Fruit fly (Drosophila melanogaster) whole organism, embryonic: Measurements from ENCODE around the gene Adck5.

Experiments used
- Ada2b ChIP-seq: fragments of 200-800 bp; sonication (Bioruptor generic); IDR thresholded peaks from 2 replicates; pipeline ENCODE4 v1.3.6; 2022; ENCODE audit warnings: missing biosample characterization, missing genetic modification characterization
- CG10321 ChIP-seq: fragments of 200-800 bp; sonication (Bioruptor generic); IDR thresholded peaks from 2 replicates; pipeline ENCODE4 v1.3.6; 2022; ENCODE audit warnings: missing biosample characterization, missing genetic modification characterization
- CG11093 ChIP-seq: fragments of 200-800 bp; sonication (Bioruptor generic); IDR thresholded peaks from 3 replicates; pipeline ENCODE4 v1.3.6; 2022; ENCODE audit warnings: missing biosample characterization, missing genetic modification characterization
- CG11504 ChIP-seq: fragments of 200-800 bp; sonication (Bioruptor generic); optimal IDR thresholded peaks from 3 replicates; lab custom pipeline; 2019; ENCODE audit warnings: missing biosample characterization, mild to moderate bottlenecking, missing genetic modification characterization, moderate library complexity
- CG12071 ChIP-seq: fragments of 200-800 bp; sonication (Bioruptor generic); optimal IDR thresholded peaks from 3 replicates; lab custom pipeline; 2018; ENCODE audit warnings: missing biosample characterization, mild to moderate bottlenecking, missing genetic modification characterization
- CG12391 ChIP-seq: fragments of 200-800 bp; sonication (Bioruptor generic); optimal IDR thresholded peaks from 3 replicates; lab custom pipeline; 2018; ENCODE audit warnings: missing biosample characterization, mild to moderate bottlenecking, missing genetic modification characterization, moderate library complexity
- CG13424 ChIP-seq: fragments of 200-800 bp; sonication (Bioruptor generic); optimal IDR thresholded peaks from 2 replicates; lab custom pipeline; 2019; ENCODE audit warnings: missing biosample characterization, mild to moderate bottlenecking, missing genetic modification characterization, moderate library complexity
- CG14014 ChIP-seq: fragments of 200-800 bp; sonication (Bioruptor generic); IDR thresholded peaks from 2 replicates; pipeline ENCODE4 v1.3.6; 2022; ENCODE audit warnings: missing biosample characterization, missing genetic modification characterization
- CG1603 ChIP-seq: fragments of 200-800 bp; sonication (Bioruptor generic); optimal IDR thresholded peaks from 2 replicates; lab custom pipeline; 2019; ENCODE audit warnings: missing biosample characterization, mild to moderate bottlenecking, missing genetic modification characterization, moderate library complexity
- CG2199 ChIP-seq: fragments of 200-800 bp; sonication (Bioruptor generic); IDR thresholded peaks from 3 replicates; pipeline ENCODE4 v1.3.6; 2022; ENCODE audit warnings: missing biosample characterization, missing genetic modification characterization
- CG3407 ChIP-seq: fragments of 200-800 bp; sonication (Bioruptor generic); optimal IDR thresholded peaks from 2 replicates; lab custom pipeline; 2018; ENCODE audit warnings: missing biosample characterization, mild to moderate bottlenecking, missing genetic modification characterization
- CG34422 ChIP-seq: fragments of 200-800 bp; sonication (Bioruptor generic); IDR thresholded peaks from 3 replicates; pipeline ENCODE4 v1.3.6; 2022; ENCODE audit warnings: missing biosample characterization, missing genetic modification characterization
- CG4617 ChIP-seq: fragments of 200-800 bp; sonication (Bioruptor generic); optimal IDR thresholded peaks from 3 replicates; lab custom pipeline; 2016; ENCODE audit warnings: missing biosample characterization, missing genetic modification characterization, borderline replicate concordance
- CG6791 ChIP-seq: fragments of 200-800 bp; sonication (Bioruptor generic); IDR thresholded peaks from 3 replicates; pipeline ENCODE4 v1.3.6; 2022; ENCODE audit warnings: missing biosample characterization, missing genetic modification characterization; ENCODE audit not compliant: partially characterized antibody
- CG7357 ChIP-seq: fragments of 200-800 bp; sonication (Bioruptor generic); IDR thresholded peaks from 3 replicates; pipeline ENCODE4 v1.3.6; 2022; ENCODE audit warnings: missing biosample characterization, missing genetic modification characterization
- CG7372 ChIP-seq: fragments of 200-800 bp; sonication (Bioruptor generic); IDR thresholded peaks from 2 replicates; pipeline ENCODE4 v1.3.6; 2022; ENCODE audit warnings: missing biosample characterization, missing genetic modification characterization
- CG8924 ChIP-seq: fragments of 200-800 bp; optimal IDR thresholded peaks from 3 replicates; lab custom pipeline; 2019; ENCODE audit warnings: missing biosample characterization, mild to moderate bottlenecking, missing genetic modification characterization, moderate library complexity
- CTCF ChIP-seq: fragments of 200-800 bp; sonication (Bioruptor generic); optimal IDR thresholded peaks from 2 replicates; lab custom pipeline; 2017; ENCODE audit warnings: missing biosample characterization, mild to moderate bottlenecking, missing genetic modification characterization, moderate library complexity
- CkIIα-i1 ChIP-seq: fragments of 200-800 bp; sonication (Bioruptor generic); IDR thresholded peaks from 2 replicates; pipeline ENCODE4 v1.3.6; 2022; ENCODE audit warnings: missing biosample characterization, missing genetic modification characterization
- Drgx ChIP-seq: fragments of 200-800 bp; sonication (Bioruptor generic); IDR thresholded peaks from 2 replicates; pipeline ENCODE4 v1.3.6; 2022; ENCODE audit warnings: missing biosample characterization, missing genetic modification characterization
- E2f1 ChIP-seq: fragments of 200-800 bp; sonication (Bioruptor generic); IDR thresholded peaks from 2 replicates; pipeline ENCODE4 v1.3.6; 2022; ENCODE audit warnings: missing biosample characterization, missing genetic modification characterization
- Eip74EF ChIP-seq, 2 experiments: fragments of 200-800 bp in 1 of 2; fragments of >200 bp in 1 of 2; sonication (Bioruptor generic) in 1 of 2; optimal IDR thresholded peaks; 2 replicates each; lab custom pipeline; 2017 to 2019; ENCODE audit warnings: missing biosample characterization in 2 of 2, missing genetic modification characterization in 2 of 2, mild to moderate bottlenecking in 1 of 2, moderate library complexity in 1 of 2
- Gug ChIP-seq: fragments of 200-800 bp; sonication (Bioruptor generic); IDR thresholded peaks from 4 replicates; pipeline ENCODE4 v1.3.6; 2022; ENCODE audit warnings: missing biosample characterization, missing genetic modification characterization
- Hmx ChIP-seq: fragments of 200-800 bp; sonication (Bioruptor generic); optimal IDR thresholded peaks from 2 replicates; lab custom pipeline; 2016; ENCODE audit warnings: missing biosample characterization, missing genetic modification characterization
- Lhr ChIP-seq: fragments of 200-800 bp; sonication (Bioruptor generic); optimal IDR thresholded peaks from 3 replicates; lab custom pipeline; 2017; ENCODE audit warnings: mild to moderate bottlenecking, missing biosample characterization, missing genetic modification reagents, missing genetic modification characterization
- Ptx1 ChIP-seq: fragments of 200-800 bp; sonication (Bioruptor generic); IDR thresholded peaks from 2 replicates; pipeline ENCODE4 v1.3.6; 2022; ENCODE audit warnings: missing biosample characterization, missing genetic modification characterization
- Rfx ChIP-seq: fragments of 200-800 bp; sonication (Bioruptor generic); IDR thresholded peaks from 2 replicates; pipeline ENCODE4 v1.3.6; 2022; ENCODE audit warnings: missing biosample characterization, missing genetic modification characterization
- Stat92E ChIP-seq, 3 experiments: fragments of >200 bp in 2 of 3; fragments of 200-800 bp in 1 of 3; sonication (Bioruptor generic) in 1 of 3; optimal IDR thresholded peaks; 2 replicates each; lab custom pipeline; 2017 to 2019; ENCODE audit warnings: missing biosample characterization in 3 of 3, missing genetic modification characterization in 3 of 3, mild to moderate bottlenecking in 1 of 3, moderate library complexity in 1 of 3
- Xbp1 ChIP-seq: fragments of 200-800 bp; sonication (Bioruptor generic); optimal IDR thresholded peaks from 3 replicates; lab custom pipeline; 2016; ENCODE audit warnings: missing biosample characterization, mild to moderate bottlenecking, missing genetic modification characterization
- bcd ChIP-seq: fragments of 200-800 bp; sonication (Bioruptor generic); optimal IDR thresholded peaks from 2 replicates; lab custom pipeline; 2017; ENCODE audit warnings: missing biosample characterization, mild to moderate bottlenecking, missing genetic modification characterization
- bigmax ChIP-seq: fragments of 200-800 bp; sonication (Bioruptor generic); optimal IDR thresholded peaks from 2 replicates; lab custom pipeline; 2018; ENCODE audit warnings: missing biosample characterization, mild to moderate bottlenecking, missing genetic modification characterization
- cas ChIP-seq: fragments of 200-800 bp; sonication (Bioruptor generic); IDR thresholded peaks from 2 replicates; pipeline ENCODE4 v1.3.6; 2022; ENCODE audit warnings: missing biosample characterization, missing genetic modification characterization
- chif ChIP-seq, 2 experiments: fragments of 200-800 bp; sonication (Bioruptor generic); optimal IDR thresholded peaks; 3 replicates each; lab custom pipeline; 2016; ENCODE audit warnings: missing biosample characterization in 2 of 2, missing genetic modification characterization in 2 of 2
- chn ChIP-seq: fragments of 200-800 bp; sonication (Bioruptor generic); optimal IDR thresholded peaks from 2 replicates; lab custom pipeline; 2016; ENCODE audit warnings: missing biosample characterization, missing genetic modification characterization
- dmrt11E ChIP-seq: fragments of 200-800 bp; sonication (Bioruptor generic); optimal IDR thresholded peaks from 3 replicates; lab custom pipeline; 2018; ENCODE audit warnings: missing biosample characterization, mild to moderate bottlenecking, missing genetic modification characterization, moderate library complexity
- dysf ChIP-seq: fragments of 200-800 bp; sonication (Bioruptor generic); IDR thresholded peaks from 3 replicates; pipeline ENCODE4 v1.3.6; 2022; ENCODE audit warnings: missing biosample characterization, missing genetic modification characterization
- gsb-n ChIP-seq: fragments of 200-800 bp; sonication (Bioruptor generic); optimal IDR thresholded peaks from 3 replicates; lab custom pipeline; 2018; ENCODE audit warnings: missing biosample characterization, mild to moderate bottlenecking, missing genetic modification characterization
- hkb ChIP-seq, 2 experiments: fragments of 200-800 bp in 1 of 2; fragments of >200 bp in 1 of 2; sonication (Bioruptor generic) in 1 of 2; IDR thresholded peaks in 1 of 2; optimal IDR thresholded peaks in 1 of 2; 2 replicates each; pipeline versions ENCODE4 v1.3.6 to Lab custom; 2017 to 2022; ENCODE audit warnings: missing biosample characterization in 1 of 2, missing genetic modification characterization in 1 of 2
- ind ChIP-seq: fragments of 200-800 bp; sonication (Bioruptor generic); optimal IDR thresholded peaks from 3 replicates; lab custom pipeline; 2016; ENCODE audit warnings: missing biosample characterization, missing genetic modification characterization
- lov ChIP-seq, 2 experiments: fragments of 200-800 bp in 1 of 2; fragments of >200 bp in 1 of 2; sonication (Bioruptor generic) in 1 of 2; IDR thresholded peaks in 1 of 2; optimal IDR thresholded peaks in 1 of 2; 2 replicates in 1 of 2; 3 replicates in 1 of 2; pipeline versions ENCODE4 v1.3.6 to Lab custom; 2017 to 2022; ENCODE audit warnings: missing biosample characterization in 1 of 2, missing genetic modification characterization in 1 of 2
- nau ChIP-seq: fragments of 200-800 bp; sonication (Bioruptor generic); optimal IDR thresholded peaks from 3 replicates; lab custom pipeline; 2017; ENCODE audit warnings: missing biosample characterization, mild to moderate bottlenecking, missing genetic modification characterization, missing genetic modification reagents
- p53 ChIP-seq: fragments of 200-800 bp; sonication (Bioruptor generic); optimal IDR thresholded peaks from 2 replicates; lab custom pipeline; 2016; ENCODE audit warnings: missing biosample characterization, missing genetic modification characterization
- pfk ChIP-seq: fragments of 200-800 bp; sonication (Bioruptor generic); optimal IDR thresholded peaks from 2 replicates; lab custom pipeline; 2018; ENCODE audit warnings: missing biosample characterization, mild to moderate bottlenecking, missing genetic modification characterization, moderate library complexity
- phol ChIP-seq: fragments of 200-800 bp; sonication (Bioruptor generic); optimal IDR thresholded peaks from 3 replicates; lab custom pipeline; 2018; ENCODE audit warnings: missing biosample characterization, mild to moderate bottlenecking, missing genetic modification characterization, moderate library complexity
- pita ChIP-seq: fragments of 200-800 bp; sonication (Bioruptor generic); optimal IDR thresholded peaks from 2 replicates; lab custom pipeline; 2017; ENCODE audit warnings: missing biosample characterization, mild to moderate bottlenecking, missing genetic modification characterization
- slp2 ChIP-seq: fragments of 200-800 bp; sonication (Bioruptor generic); optimal IDR thresholded peaks from 2 replicates; lab custom pipeline; 2016; ENCODE audit warnings: missing biosample characterization, missing genetic modification characterization
- tap ChIP-seq: fragments of 200-800 bp; optimal IDR thresholded peaks from 3 replicates; lab custom pipeline; 2019; ENCODE audit warnings: missing biosample characterization, mild to moderate bottlenecking, missing genetic modification characterization, moderate library complexity
- tup ChIP-seq: fragments of 200-800 bp; sonication (Bioruptor generic); optimal IDR thresholded peaks from 2 replicates; lab custom pipeline; 2016; ENCODE audit warnings: missing biosample characterization, mild to moderate bottlenecking, missing genetic modification characterization, moderate library complexity
- wdn ChIP-seq: fragments of 200-800 bp; sonication (Bioruptor generic); IDR thresholded peaks from 2 replicates; pipeline ENCODE4 v1.3.6; 2022; ENCODE audit warnings: missing biosample characterization, missing genetic modification characterization
- zfh1 ChIP-seq: fragments of 200-800 bp; sonication (Bioruptor generic); IDR thresholded peaks from 3 replicates; pipeline ENCODE4 v1.3.6; 2022; ENCODE audit warnings: missing biosample characterization, missing genetic modification characterization

Adck5 gene

DNA sequence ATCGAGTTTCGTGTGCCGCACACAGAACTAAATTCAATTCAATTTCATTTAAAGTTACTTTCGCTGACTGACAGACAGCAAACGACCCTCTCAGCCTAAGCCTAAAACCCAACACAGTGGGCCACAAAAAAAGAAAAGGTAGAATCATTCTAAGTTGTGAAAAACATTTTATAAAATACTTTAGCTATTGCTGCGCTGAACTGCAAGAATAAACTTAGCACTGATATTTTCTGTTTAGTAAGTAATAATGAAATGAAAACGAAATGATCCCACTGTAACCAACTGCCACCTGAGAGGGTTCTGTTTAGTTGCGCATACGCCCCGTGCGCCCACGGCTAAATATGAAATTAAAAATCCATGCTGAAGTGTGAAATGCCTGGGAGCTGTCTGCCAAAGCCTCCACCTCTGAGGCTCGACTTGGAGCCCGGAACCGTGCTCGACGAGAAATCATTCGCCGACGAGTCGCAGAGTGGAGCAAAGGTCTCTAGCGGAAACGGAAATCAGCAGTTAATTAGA lies 3.5 kb downstream of the Adck5 start, which contains the start of gene CG14142:
CG14142 (plus strand) TSS at position 466 of the 516 bp plus-strand sequence.
- TF ChIP-seq CG1603 (tag; lab: Kevin White, UChicago) (no peak), E2f1 (GFP tag; lab: Robert Waterston, UW) (0 out of 2 replicates have a peak, but pooled peaks have one; percentile 12), CTCF (no peak), cas (GFP tag; lab: Robert Waterston, UW) (no peak), CG34422 (GFP tag; lab: Robert Waterston, UW) (0 out of 3 replicates have a peak, but pooled peaks have one; percentile 35), tup (no peak), CG8924 (tag; lab: Kevin White, UChicago) (no peak), pita (GFP tag; lab: Kevin White, UChicago) (no peak), gsb-n (tag; lab: Kevin White, UChicago) (no peak), phol (no peak), CkIIα-i1 (no peak), chn (no peak), nau (GFP tag; lab: Kevin White, UChicago) (no peak), pfk (no peak), CG7357 (GFP tag; lab: Robert Waterston, UW) (no peak), CG10321 (GFP tag; lab: Robert Waterston, UW) (no peak), Drgx (GFP tag; lab: Robert Waterston, UW) (peak; percentile 17; the same call in 1 of the 2 replicates), Eip74EF (GFP tag; optimal IDR thresholded peaks at IDR 0.05; lab: Kevin White, UChicago) (no peak), hkb (optimal IDR thresholded peaks at IDR 0.05; lab: Kevin White, UChicago) (no peak), hkb (GFP tag; IDR thresholded peaks at IDR 0.05; lab: Robert Waterston, UW) (0 out of 2 replicates have a peak, but pooled peaks have one; percentile 16), Gug (GFP tag; lab: Robert Waterston, UW) (no peak), CG13424 (tag; lab: Kevin White, UChicago) (no peak), chif (GFP tag; optimal IDR thresholded peaks at IDR 0.05; lab: Kevin White, UChicago) (no peak), Xbp1 (GFP tag; lab: Kevin White, UChicago) (peak; percentile 2), Hmx (GFP tag; lab: Kevin White, UChicago) (no peak), CG14014 (no peak), bcd (GFP tag; lab: Kevin White, UChicago) (no peak), slp2 (GFP tag; lab: Kevin White, UChicago) (no peak), CG7372 (peak; percentile 35), CG12071 (GFP tag; lab: Kevin White, UChicago) (no peak), tap (tag; lab: Kevin White, UChicago) (no peak), CG2199 (no peak), bigmax (GFP tag; lab: Kevin White, UChicago) (no peak), lov (optimal IDR thresholded peaks at IDR 0.05; lab: Kevin White, UChicago) (no peak), lov (GFP tag; IDR thresholded peaks at IDR 0.05; lab: Robert Waterston, UW) (no peak), CG4617 (GFP tag; lab: Kevin White, UChicago) (no peak), CG11504 (no peak), dysf (GFP tag; lab: Robert Waterston, UW) (0 out of 3 replicates have a peak, but pooled peaks have one; percentile 12), Rfx (no peak), CG3407 (GFP tag; lab: Kevin White, UChicago) (no peak), CG11093 (GFP tag; lab: Robert Waterston, UW) (no peak), CG12391 (tag; lab: Kevin White, UChicago) (peak; percentile 6), Ptx1 (GFP tag; lab: Robert Waterston, UW) (no peak), ind (GFP tag; lab: Kevin White, UChicago) (no peak), Stat92E (GFP tag; optimal IDR thresholded peaks at IDR 0.05; lab: Kevin White, UChicago) (no peak), Lhr (GFP tag; lab: Kevin White, UChicago) (no peak), wdn (GFP tag; lab: Robert Waterston, UW) (no peak), p53 (GFP tag; lab: Kevin White, UChicago) (no peak), dmrt11E (peak; percentile 8), Ada2b (GFP tag; lab: Robert Waterston, UW) (0 out of 2 replicates have a peak, but pooled peaks have one; percentile 15), CG6791 (GFP tag; lab: Robert Waterston, UW) (no peak), zfh1 (GFP tag; lab: Robert Waterston, UW) (peak; percentile 58; the same call in 1 of the 3 replicates)
